Worm (Caenorhabditis elegans) whole organism, L2 larva: ENCODE results near the gene xpo-1.
A peak's percentile ranks its signal among the peaks of the same experiment; 100 is the strongest.

Source experiments
- C34F6.9 ChIP-seq: fragments of 150-350 bp; optimal IDR thresholded peaks from 2 replicates; lab custom pipeline; 2014; ENCODE audit warnings: missing biosample characterization, missing genetic modification characterization
- F13H6.1 ChIP-seq: sonication (generic microtip); optimal IDR thresholded peaks from 2 replicates; lab custom pipeline; 2016; ENCODE audit warnings: missing genetic modification characterization, missing compliant biosample characterization
- R02D3.7 ChIP-seq: fragments of 150-350 bp; optimal IDR thresholded peaks from 2 replicates; lab custom pipeline; 2014; ENCODE audit warnings: missing biosample characterization, missing genetic modification characterization
- ZK546.5 ChIP-seq: sonication (generic microtip); optimal IDR thresholded peaks from 2 replicates; lab custom pipeline; 2017; ENCODE audit warnings: missing biosample characterization, missing genetic modification characterization
- aly-2 ChIP-seq: fragments of 150-350 bp; optimal IDR thresholded peaks from 2 replicates; lab custom pipeline; 2014; ENCODE audit warnings: missing biosample characterization, missing genetic modification characterization
- blmp-1 ChIP-seq: sonication (generic microtip); optimal IDR thresholded peaks from 2 replicates; lab custom pipeline; 2017; ENCODE audit warnings: missing genetic modification characterization, mild to moderate bottlenecking, missing compliant biosample characterization, antibody characterized with exemption, moderate library complexity; ENCODE audit not compliant: insufficient read depth
- ceh-16 ChIP-seq: fragments of 150-350 bp; optimal IDR thresholded peaks from 2 replicates; lab custom pipeline; 2014; ENCODE audit warnings: missing biosample characterization, missing genetic modification characterization
- ceh-82 ChIP-seq: fragments of 150-350 bp; optimal IDR thresholded peaks from 2 replicates; lab custom pipeline; 2014; ENCODE audit warnings: missing biosample characterization, missing genetic modification characterization
- crh-2 ChIP-seq: sonication (generic microtip); optimal IDR thresholded peaks from 2 replicates; lab custom pipeline; 2017; ENCODE audit warnings: missing biosample characterization, missing genetic modification characterization
- egl-27 ChIP-seq: sonication (generic microtip); optimal IDR thresholded peaks from 3 replicates; lab custom pipeline; 2017; ENCODE audit warnings: missing biosample characterization, missing genetic modification reagents, missing genetic modification characterization
- elt-1 ChIP-seq: fragments of 150-350 bp; optimal IDR thresholded peaks from 2 replicates; lab custom pipeline; 2014; ENCODE audit warnings: missing biosample characterization, missing genetic modification characterization
- elt-3 ChIP-seq: sonication (generic microtip); optimal IDR thresholded peaks from 2 replicates; lab custom pipeline; 2017; ENCODE audit warnings: missing biosample characterization, missing genetic modification characterization
- fos-1 ChIP-seq: fragments of 150-350 bp; optimal IDR thresholded peaks from 2 replicates; lab custom pipeline; 2014; ENCODE audit warnings: missing biosample characterization, missing genetic modification characterization
- gmeb-1 ChIP-seq: fragments of 150-350 bp; optimal IDR thresholded peaks from 2 replicates; lab custom pipeline; 2014; ENCODE audit warnings: missing biosample characterization, missing genetic modification characterization
- lin-39 ChIP-seq: fragments of 150-350 bp; optimal IDR thresholded peaks from 2 replicates; lab custom pipeline; 2014; ENCODE audit warnings: missing biosample characterization, missing genetic modification reagents, missing genetic modification characterization
- lsy-2 ChIP-seq, 2 experiments: fragments of 150-350 bp in 1 of 2; sonication (generic microtip) in 1 of 2; optimal IDR thresholded peaks; 2 replicates each; lab custom pipeline; 2014 to 2017; ENCODE audit warnings: missing biosample characterization in 2 of 2, missing genetic modification characterization in 2 of 2
- mab-5 ChIP-seq: fragments of 150-350 bp; optimal IDR thresholded peaks from 2 replicates; lab custom pipeline; 2014; ENCODE audit warnings: missing biosample characterization, missing genetic modification characterization
- mbf-1 ChIP-seq: sonication (generic microtip); optimal IDR thresholded peaks from 2 replicates; lab custom pipeline; 2017; ENCODE audit warnings: missing biosample characterization, missing genetic modification characterization
- mdl-1 ChIP-seq, 2 experiments: fragments of 150-350 bp in 1 of 2; sonication (generic microtip) in 1 of 2; optimal IDR thresholded peaks; 2 replicates each; lab custom pipeline; 2017; ENCODE audit warnings: missing biosample characterization in 2 of 2, missing genetic modification characterization in 2 of 2
- nhr-10 ChIP-seq: sonication (generic microtip); optimal IDR thresholded peaks from 2 replicates; lab custom pipeline; 2017; ENCODE audit warnings: missing biosample characterization, missing genetic modification characterization
- nhr-11 ChIP-seq: fragments of 150-350 bp; optimal IDR thresholded peaks from 2 replicates; lab custom pipeline; 2014; ENCODE audit warnings: missing biosample characterization, missing genetic modification characterization
- nhr-129 ChIP-seq: fragments of 150-350 bp; optimal IDR thresholded peaks from 2 replicates; lab custom pipeline; 2014; ENCODE audit warnings: missing biosample characterization, missing genetic modification characterization
- nhr-21 ChIP-seq: fragments of 150-350 bp; optimal IDR thresholded peaks from 2 replicates; lab custom pipeline; 2014; ENCODE audit warnings: missing biosample characterization, missing genetic modification characterization
- nhr-23 ChIP-seq: fragments of 150-350 bp; optimal IDR thresholded peaks from 2 replicates; lab custom pipeline; 2014; ENCODE audit warnings: missing biosample characterization, missing genetic modification reagents, missing genetic modification characterization
- nhr-237 ChIP-seq: fragments of 150-350 bp; optimal IDR thresholded peaks from 2 replicates; lab custom pipeline; 2014; ENCODE audit warnings: missing biosample characterization, missing genetic modification characterization
- nhr-6 ChIP-seq: fragments of 150-350 bp; optimal IDR thresholded peaks from 2 replicates; lab custom pipeline; 2014; ENCODE audit warnings: missing biosample characterization, missing genetic modification characterization
- peb-1 ChIP-seq: fragments of 150-350 bp; optimal IDR thresholded peaks from 2 replicates; lab custom pipeline; 2014; ENCODE audit warnings: missing biosample characterization, missing genetic modification characterization
- sma-3 ChIP-seq: sonication (generic microtip); optimal IDR thresholded peaks from 2 replicates; lab custom pipeline; 2016; ENCODE audit warnings: missing genetic modification reagents, missing genetic modification characterization, missing compliant biosample characterization
- sma-9 ChIP-seq, 2 experiments: fragments of 150-350 bp in 1 of 2; sonication (generic microtip) in 1 of 2; optimal IDR thresholded peaks; 2 replicates each; lab custom pipeline; 2014 to 2016; ENCODE audit warnings: missing genetic modification characterization in 2 of 2, mild to moderate bottlenecking in 1 of 2, missing biosample characterization in 1 of 2, missing compliant biosample characterization in 1 of 2, missing genetic modification reagents in 1 of 2, moderate library complexity in 1 of 2
- snpc-4 ChIP-seq: fragments of 150-350 bp; optimal IDR thresholded peaks from 2 replicates; lab custom pipeline; 2014; ENCODE audit warnings: missing biosample characterization, missing genetic modification characterization
- unc-55 ChIP-seq: fragments of 150-350 bp; sonication (generic microtip); optimal IDR thresholded peaks from 3 replicates; lab custom pipeline; 2014; ENCODE audit warnings: missing biosample characterization, missing genetic modification reagents, missing genetic modification characterization
- unc-62 ChIP-seq: fragments of 150-350 bp; optimal IDR thresholded peaks from 2 replicates; lab custom pipeline; 2014; ENCODE audit warnings: missing biosample characterization, missing genetic modification reagents, missing genetic modification characterization
- zag-1 ChIP-seq: fragments of 150-350 bp; optimal IDR thresholded peaks from 2 replicates; lab custom pipeline; 2014; ENCODE audit warnings: missing biosample characterization, missing genetic modification characterization
- ztf-11 ChIP-seq: sonication (generic microtip); optimal IDR thresholded peaks from 2 replicates; lab custom pipeline; 2017; ENCODE audit warnings: missing biosample characterization, missing genetic modification characterization

xpo-1 gene

ce11 chrV:7837809-7838208 lies 32.9 kb downstream of the xpo-1 start, which contains the start of gene ttr-33:
TSS of gene ttr-33 (minus strand) at chrV:7837909.
- no peak for TF ChIP-seq unc-62
- peak; percentile 22 for TF ChIP-seq sma-9 (GFP tag; optimal IDR thresholded peaks at IDR 0.05; lab: Kevin White, UChicago)
- no peak for TF ChIP-seq sma-9 (tag; optimal IDR thresholded peaks at IDR 0.05; lab: Kevin White, UChicago)
- peak; percentile 12 for TF ChIP-seq sma-3
- TF ChIP-seq mbf-1 (tag; lab: Kevin White, UChicago): no peak
- TF ChIP-seq fos-1: peak; percentile 12

ce11 chrV:7839485-7839884 lies 34.6 kb downstream of the xpo-1 start, which contains the start of gene C37C3.12:
TSS of gene C37C3.12 (minus strand) at chrV:7839585.
- no peak for TF ChIP-seq unc-55 (GFP tag; lab: Kevin White, UChicago)
- no peak for TF ChIP-seq fos-1
- TF ChIP-seq nhr-237 (tag; lab: Kevin White, UChicago): no peak
- TF ChIP-seq mab-5 (tag; lab: Kevin White, UChicago): no peak
- TF ChIP-seq elt-3: no peak
- no peak for TF ChIP-seq gmeb-1
- no peak for TF ChIP-seq nhr-21
- no peak for TF ChIP-seq nhr-129 (tag; lab: Kevin White, UChicago)
- TF ChIP-seq aly-2 (tag; lab: Kevin White, UChicago): no peak
- TF ChIP-seq peb-1 (tag; lab: Kevin White, UChicago): no peak

ce11 chrV:7842228-7842627 lies 37.4 kb downstream of the xpo-1 start, which contains the start of gene grd-8:
TSS of gene grd-8 (plus strand) at chrV:7842528.
- TF ChIP-seq gmeb-1 (no peak), ceh-16 (tag; lab: Kevin White, UChicago) (no peak), snpc-4 (tag; lab: Kevin White, UChicago) (no peak), nhr-10 (tag; lab: Kevin White, UChicago) (no peak), mab-5 (tag; lab: Kevin White, UChicago) (no peak), nhr-23 (tag; lab: Kevin White, UChicago) (no peak), zag-1 (no peak), sma-9 (GFP tag; optimal IDR thresholded peaks at IDR 0.05; lab: Kevin White, UChicago) (no peak), sma-9 (tag; optimal IDR thresholded peaks at IDR 0.05; lab: Kevin White, UChicago) (no peak), C34F6.9 (tag; lab: Kevin White, UChicago) (no peak), F13H6.1 (no peak), ZK546.5 (tag; lab: Kevin White, UChicago) (no peak), mdl-1 (tag; optimal IDR thresholded peaks at IDR 0.05; lab: Kevin White, UChicago) (no peak), blmp-1 (tag; lab: Kevin White, UChicago) (no peak), ztf-11 (tag; lab: Kevin White, UChicago) (no peak), lin-39 (tag; lab: Kevin White, UChicago) (no peak), lsy-2 (tag; optimal IDR thresholded peaks at IDR 0.05; lab: Kevin White, UChicago) (no peak), egl-27 (tag; lab: Kevin White, UChicago) (no peak), nhr-11 (tag; lab: Kevin White, UChicago) (no peak)

ce11 chrV:7847170-7847569 lies 42.3 kb downstream of the xpo-1 start, which contains the start of gene memo-1:
TSS of gene memo-1 (minus strand) at chrV:7847171.
- TF ChIP-seq sma-9 (GFP tag; optimal IDR thresholded peaks at IDR 0.05; lab: Kevin White, UChicago) (no peak), sma-9 (tag; optimal IDR thresholded peaks at IDR 0.05; lab: Kevin White, UChicago) (no peak), crh-2 (tag; lab: Kevin White, UChicago) (no peak), mbf-1 (tag; lab: Kevin White, UChicago) (no peak), zag-1 (no peak), egl-27 (tag; lab: Kevin White, UChicago) (no peak), nhr-21 (no peak), R02D3.7 (no peak), ztf-11 (tag; lab: Kevin White, UChicago) (no peak), ceh-82 (tag; lab: Kevin White, UChicago) (no peak), ZK546.5 (tag; lab: Kevin White, UChicago) (no peak), fos-1 (no peak), blmp-1 (tag; lab: Kevin White, UChicago) (no peak)

DNA sequence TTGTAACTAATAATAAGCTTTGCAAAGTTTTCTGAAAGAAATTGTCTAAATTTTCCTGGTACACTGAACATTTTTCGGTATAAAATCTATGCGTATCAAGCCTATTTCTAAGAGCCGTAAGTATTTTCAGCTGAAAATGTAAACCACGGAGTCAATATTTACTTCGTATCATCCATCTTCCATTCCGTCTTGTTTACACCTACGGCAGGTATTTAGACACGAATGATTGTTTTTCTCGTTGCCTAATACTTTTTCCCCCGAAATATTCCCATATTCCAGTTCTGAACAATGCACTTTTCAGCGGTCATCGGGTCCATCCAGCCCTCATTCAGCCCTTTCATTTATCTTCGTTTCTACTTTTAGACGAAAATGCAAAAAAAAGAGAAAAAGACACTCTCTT lies 42.8 kb downstream of the xpo-1 start:
- no peak for TF ChIP-seq crh-2 (tag; lab: Kevin White, UChicago)
- TF ChIP-seq fos-1: no peak
- TF ChIP-seq nhr-10 (tag; lab: Kevin White, UChicago): no peak
- TF ChIP-seq peb-1 (tag; lab: Kevin White, UChicago): no peak
- TF ChIP-seq nhr-129 (tag; lab: Kevin White, UChicago): no peak
- TF ChIP-seq aly-2 (tag; lab: Kevin White, UChicago): no peak
- no peak for TF ChIP-seq nhr-6 (tag; lab: Kevin White, UChicago)
- TF ChIP-seq elt-1 (tag; lab: Kevin White, UChicago): no peak
- no peak for TF ChIP-seq nhr-21
- no peak for TF ChIP-seq elt-3
- no peak for TF ChIP-seq ZK546.5 (tag; lab: Kevin White, UChicago)
- TF ChIP-seq lsy-2 (tag; optimal IDR thresholded peaks at IDR 0.05; lab: Kevin White, UChicago): no peak
